Worm (Caenorhabditis elegans) whole organism, L3 larva: ENCODE data around the gene paa-1.

ENCODE experiments used
- ZK546.5 ChIP-seq: sonication (generic microtip); optimal IDR thresholded peaks from 2 replicates; lab custom pipeline; 2017; ENCODE audit warnings: missing biosample characterization, missing genetic modification characterization
- aly-2 ChIP-seq: fragments of 150-350 bp; optimal IDR thresholded peaks from 2 replicates; lab custom pipeline; 2014; ENCODE audit warnings: missing biosample characterization, missing genetic modification characterization
- ceh-28 ChIP-seq: fragments of 150-350 bp; optimal IDR thresholded peaks from 2 replicates; lab custom pipeline; 2014; ENCODE audit warnings: missing biosample characterization, missing genetic modification reagents, missing genetic modification characterization
- ceh-82 ChIP-seq: fragments of 150-350 bp; optimal IDR thresholded peaks from 2 replicates; lab custom pipeline; 2014; ENCODE audit warnings: missing biosample characterization, missing genetic modification characterization
- ceh-9 ChIP-seq: sonication (generic microtip); optimal IDR thresholded peaks from 2 replicates; lab custom pipeline; 2018; ENCODE audit warnings: missing biosample characterization, missing genetic modification characterization
- daf-12 ChIP-seq: fragments of 150-350 bp; optimal IDR thresholded peaks from 2 replicates; lab custom pipeline; 2014; ENCODE audit warnings: missing biosample characterization, missing genetic modification reagents, missing genetic modification characterization
- egl-27 ChIP-seq: sonication (generic microtip); optimal IDR thresholded peaks from 4 replicates; lab custom pipeline; 2017; ENCODE audit warnings: missing biosample characterization, missing genetic modification reagents, missing genetic modification characterization
- egl-5 ChIP-seq: fragments of 150-350 bp; optimal IDR thresholded peaks from 2 replicates; lab custom pipeline; 2017; ENCODE audit warnings: missing biosample characterization, missing genetic modification reagents, missing genetic modification characterization, inconsistent platforms
- elt-1 ChIP-seq: fragments of 150-350 bp; optimal IDR thresholded peaks from 2 replicates; lab custom pipeline; 2014; ENCODE audit warnings: missing biosample characterization, missing genetic modification characterization
- elt-2 ChIP-seq: sonication (generic microtip); optimal IDR thresholded peaks from 2 replicates; lab custom pipeline; 2016; ENCODE audit warnings: missing genetic modification reagents, mild to moderate bottlenecking, missing genetic modification characterization, missing compliant biosample characterization
- elt-3 ChIP-seq, 3 experiments: fragments of 150-350 bp in 1 of 3; sonication (generic microtip) in 2 of 3; optimal IDR thresholded peaks; 2 replicates in 2 of 3; 4 replicates in 1 of 3; lab custom pipeline; 2014 to 2017; ENCODE audit warnings: missing biosample characterization in 3 of 3, missing genetic modification characterization in 3 of 3
- eor-1 ChIP-seq, 2 experiments: fragments of 150-350 bp; optimal IDR thresholded peaks; 2 replicates each; lab custom pipeline; 2014 to 2018; ENCODE audit warnings: missing biosample characterization in 2 of 2, missing genetic modification characterization in 2 of 2
- fkh-10 ChIP-seq: sonication (generic microtip); optimal IDR thresholded peaks from 2 replicates; lab custom pipeline; 2017; ENCODE audit warnings: missing biosample characterization, missing genetic modification reagents, missing genetic modification characterization
- hmg-11 ChIP-seq: sonication (generic microtip); optimal IDR thresholded peaks from 2 replicates; lab custom pipeline; 2016; ENCODE audit warnings: missing genetic modification characterization, missing compliant biosample characterization
- jun-1 ChIP-seq: fragments of 150-350 bp; optimal IDR thresholded peaks from 2 replicates; lab custom pipeline; 2014; ENCODE audit warnings: missing biosample characterization, missing genetic modification reagents, missing genetic modification characterization
- lin-15B ChIP-seq: fragments of 150-350 bp; optimal IDR thresholded peaks from 2 replicates; lab custom pipeline; 2014; ENCODE audit warnings: missing biosample characterization, missing genetic modification characterization
- lin-39 ChIP-seq: fragments of 150-350 bp; optimal IDR thresholded peaks from 2 replicates; lab custom pipeline; 2018; ENCODE audit warnings: missing biosample characterization, missing genetic modification reagents, missing genetic modification characterization
- mdl-1 ChIP-seq: fragments of 150-350 bp; optimal IDR thresholded peaks from 2 replicates; lab custom pipeline; 2014; ENCODE audit warnings: missing biosample characterization, missing genetic modification characterization
- mml-1 ChIP-seq: fragments of 150-350 bp; sonication (generic microtip); optimal IDR thresholded peaks from 3 replicates; lab custom pipeline; 2014; ENCODE audit warnings: missing biosample characterization, missing genetic modification characterization
- nfya-1 ChIP-seq: sonication (generic microtip); optimal IDR thresholded peaks from 2 replicates; lab custom pipeline; 2017; ENCODE audit warnings: missing genetic modification characterization, mild to moderate bottlenecking, missing compliant biosample characterization, antibody characterized with exemption, moderate library complexity; ENCODE audit not compliant: insufficient read depth
- nhr-11 ChIP-seq: fragments of 150-350 bp; optimal IDR thresholded peaks from 2 replicates; lab custom pipeline; 2014; ENCODE audit warnings: missing biosample characterization, missing genetic modification characterization
- nhr-12 ChIP-seq: fragments of 150-350 bp; optimal IDR thresholded peaks from 2 replicates; lab custom pipeline; 2014; ENCODE audit warnings: missing biosample characterization, missing genetic modification characterization
- nhr-23 ChIP-seq: fragments of 150-350 bp; optimal IDR thresholded peaks from 2 replicates; lab custom pipeline; 2014; ENCODE audit warnings: missing biosample characterization, missing genetic modification reagents, missing genetic modification characterization
- nhr-237 ChIP-seq: fragments of 150-350 bp; optimal IDR thresholded peaks from 2 replicates; lab custom pipeline; 2014; ENCODE audit warnings: missing biosample characterization, missing genetic modification characterization
- nhr-25 ChIP-seq: sonication (generic microtip); optimal IDR thresholded peaks from 2 replicates; lab custom pipeline; 2017; ENCODE audit warnings: missing biosample characterization, missing genetic modification characterization
- nhr-28 ChIP-seq: fragments of 150-350 bp; optimal IDR thresholded peaks from 2 replicates; lab custom pipeline; 2014; ENCODE audit warnings: missing biosample characterization, missing genetic modification characterization
- nhr-43 ChIP-seq: sonication (generic microtip); optimal IDR thresholded peaks from 2 replicates; lab custom pipeline; 2016; ENCODE audit warnings: mild to moderate bottlenecking, missing genetic modification characterization, missing compliant biosample characterization; ENCODE audit not compliant: poor library complexity, severe bottlenecking
- nhr-67 ChIP-seq: fragments of 150-350 bp; optimal IDR thresholded peaks from 2 replicates; lab custom pipeline; 2014; ENCODE audit warnings: missing biosample characterization, missing genetic modification characterization
- nhr-76 ChIP-seq: fragments of 150-350 bp; sonication (generic microtip); optimal IDR thresholded peaks from 5 replicates; lab custom pipeline; 2014; ENCODE audit warnings: missing biosample characterization, missing genetic modification characterization
- nhr-77 ChIP-seq: fragments of 150-350 bp; optimal IDR thresholded peaks from 2 replicates; lab custom pipeline; 2014; ENCODE audit warnings: missing biosample characterization, missing genetic modification characterization
- pha-4 ChIP-seq: fragments of 150-350 bp; optimal IDR thresholded peaks from 2 replicates; lab custom pipeline; 2014; ENCODE audit warnings: missing biosample characterization, missing genetic modification reagents, missing genetic modification characterization
- pqm-1 ChIP-seq: fragments of 150-350 bp; optimal IDR thresholded peaks from 2 replicates; lab custom pipeline; 2017; ENCODE audit warnings: missing biosample characterization, missing genetic modification characterization, inconsistent platforms
- sea-2 ChIP-seq: fragments of 150-350 bp; sonication (generic microtip); optimal IDR thresholded peaks from 4 replicates; lab custom pipeline; 2014; ENCODE audit warnings: missing biosample characterization, missing genetic modification reagents, missing genetic modification characterization
- skn-1 ChIP-seq: fragments of 150-350 bp; optimal IDR thresholded peaks from 2 replicates; lab custom pipeline; 2014; ENCODE audit warnings: missing biosample characterization, missing genetic modification characterization
- tbx-2 ChIP-seq: sonication (generic microtip); optimal IDR thresholded peaks from 2 replicates; lab custom pipeline; 2016; ENCODE audit warnings: mild to moderate bottlenecking, missing genetic modification characterization, missing compliant biosample characterization
- unc-39 ChIP-seq: sonication (generic microtip); optimal IDR thresholded peaks from 4 replicates; lab custom pipeline; 2017; ENCODE audit warnings: missing biosample characterization, missing genetic modification characterization
- unc-62 ChIP-seq: fragments of 150-350 bp; sonication (generic microtip); optimal IDR thresholded peaks from 4 replicates; lab custom pipeline; 2014; ENCODE audit warnings: missing biosample characterization, missing genetic modification reagents, missing genetic modification characterization
- zag-1 ChIP-seq: fragments of 150-350 bp; optimal IDR thresholded peaks from 2 replicates; lab custom pipeline; 2014; ENCODE audit warnings: missing biosample characterization, missing genetic modification characterization
- ztf-11 ChIP-seq: fragments of 150-350 bp; optimal IDR thresholded peaks from 2 replicates; lab custom pipeline; 2014; ENCODE audit warnings: missing biosample characterization, missing genetic modification characterization
- ztf-4 ChIP-seq: fragments of 150-350 bp; optimal IDR thresholded peaks from 2 replicates; lab custom pipeline; 2014; ENCODE audit warnings: missing biosample characterization, missing genetic modification characterization

paa-1 gene

DNA sequence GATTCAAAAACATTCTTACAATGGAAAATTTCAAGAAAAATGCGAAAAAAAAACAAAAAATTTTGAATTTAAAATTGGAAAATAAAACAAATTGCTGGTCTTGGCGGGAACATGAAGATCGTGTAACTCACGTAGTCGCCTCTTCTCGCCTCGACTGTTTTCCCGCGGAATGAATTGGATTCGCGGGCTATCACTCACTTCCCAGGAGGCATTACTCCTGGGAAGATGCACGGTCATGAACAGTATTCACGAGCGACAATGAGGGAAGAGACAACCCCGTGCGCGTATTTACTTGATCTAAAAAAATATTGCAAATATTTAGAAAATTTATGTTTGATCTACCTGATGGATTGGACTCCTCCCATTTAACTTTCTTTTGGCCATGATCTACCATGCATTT lies 44.2 kb upstream of the paa-1 start:
- TF ChIP-seq skn-1 (tag; lab: Kevin White, UChicago) = no peak
- TF ChIP-seq nhr-67 (tag; lab: Kevin White, UChicago) = no peak
- no peak for TF ChIP-seq nhr-11 (tag; lab: Kevin White, UChicago)
- no peak for TF ChIP-seq tbx-2 (tag; lab: Kevin White, UChicago)
- TF ChIP-seq nhr-43 = no peak
- no peak for TF ChIP-seq nhr-12 (tag; lab: Kevin White, UChicago)
- TF ChIP-seq nhr-28 (tag; lab: Kevin White, UChicago) = no peak
- no peak for TF ChIP-seq eor-1 (tag; optimal IDR thresholded peaks at IDR 0.05; lab: Kevin White, UChicago)
- TF ChIP-seq nhr-25 (tag; lab: Kevin White, UChicago) = no peak
- no peak for TF ChIP-seq egl-5 (tag; lab: Kevin White, UChicago)
- TF ChIP-seq unc-39 (tag; lab: Kevin White, UChicago) = no peak
- no peak for TF ChIP-seq ztf-11 (tag; lab: Kevin White, UChicago)
- TF ChIP-seq nhr-23 (tag; lab: Kevin White, UChicago) = no peak
- no peak for TF ChIP-seq egl-27
- TF ChIP-seq elt-1 (tag; lab: Kevin White, UChicago) = no peak
- TF ChIP-seq aly-2 (tag; lab: Kevin White, UChicago) = no peak
- no peak for TF ChIP-seq mml-1

DNA sequence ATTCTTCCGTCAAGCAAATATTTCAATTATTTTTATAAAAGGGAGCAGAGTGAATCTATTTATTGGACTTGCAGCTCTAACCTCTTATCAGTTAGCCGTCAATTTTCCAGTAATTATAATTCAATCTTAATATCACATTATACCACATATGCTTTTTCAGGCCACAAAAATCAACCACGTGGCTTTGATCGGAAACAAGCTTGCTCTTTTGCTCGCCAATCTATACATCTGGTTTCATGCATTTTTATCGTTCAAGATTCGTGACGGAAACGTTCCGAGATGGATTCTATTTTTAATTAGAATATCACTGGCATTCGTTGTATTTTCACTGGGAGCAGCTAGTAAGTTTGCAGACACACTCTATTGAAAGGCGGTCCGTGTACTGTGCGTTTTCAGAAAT lies 43.5 kb upstream of the paa-1 start:
- TF ChIP-seq sea-2 = no peak
- TF ChIP-seq hmg-11 (tag; lab: Kevin White, UChicago) = no peak
- no peak for TF ChIP-seq aly-2 (tag; lab: Kevin White, UChicago)

DNA sequence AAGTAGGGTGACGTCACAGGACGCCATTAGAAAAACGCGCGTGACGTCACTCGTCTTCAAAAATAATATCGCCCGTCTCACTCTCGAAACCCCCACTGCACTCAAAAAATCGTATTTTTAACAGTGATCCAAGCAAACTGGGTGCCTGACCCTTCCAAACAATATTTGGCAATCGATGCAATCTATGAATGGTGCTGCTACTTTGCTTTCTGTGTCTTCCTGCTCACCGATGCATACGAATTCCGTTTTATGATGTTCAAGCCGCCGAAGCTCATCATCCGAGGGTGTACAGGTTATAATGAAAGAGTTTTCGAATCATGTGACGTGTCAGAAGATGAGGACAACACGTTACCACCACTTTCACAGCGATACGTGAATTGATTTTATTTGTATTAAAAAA lies 42.9 kb upstream of the paa-1 start, which contains the start of gene W03A5.1:
Gene W03A5.1 (plus strand): TSS at position 301 of the 400 bp plus-strand sequence.
- no peak for TF ChIP-seq zag-1 (tag; lab: Kevin White, UChicago)
- no peak for TF ChIP-seq pha-4 (tag; lab: Kevin White, UChicago)
- TF ChIP-seq unc-62 (GFP tag; lab: Kevin White, UChicago) = no peak
- TF ChIP-seq fkh-10 = no peak
- TF ChIP-seq ceh-28 (tag; lab: Kevin White, UChicago) = no peak
- no peak for TF ChIP-seq mdl-1 (tag; lab: Kevin White, UChicago)
- TF ChIP-seq nhr-12 (tag; lab: Kevin White, UChicago) = no peak
- no peak for TF ChIP-seq nhr-76 (tag; lab: Kevin White, UChicago)
- no peak for TF ChIP-seq egl-5 (tag; lab: Kevin White, UChicago)
- no peak for TF ChIP-seq ceh-82
- no peak for TF ChIP-seq hmg-11 (tag; lab: Kevin White, UChicago)
- TF ChIP-seq ztf-11 (tag; lab: Kevin White, UChicago) = no peak
- TF ChIP-seq ceh-9 = no peak
- TF ChIP-seq elt-1 (tag; lab: Kevin White, UChicago) = no peak
- no peak for TF ChIP-seq aly-2 (tag; lab: Kevin White, UChicago)
- no peak for TF ChIP-seq nhr-77 (tag; lab: Kevin White, UChicago)
- no peak for TF ChIP-seq elt-2
- TF ChIP-seq, all 47 proteins: peak for 0

DNA sequence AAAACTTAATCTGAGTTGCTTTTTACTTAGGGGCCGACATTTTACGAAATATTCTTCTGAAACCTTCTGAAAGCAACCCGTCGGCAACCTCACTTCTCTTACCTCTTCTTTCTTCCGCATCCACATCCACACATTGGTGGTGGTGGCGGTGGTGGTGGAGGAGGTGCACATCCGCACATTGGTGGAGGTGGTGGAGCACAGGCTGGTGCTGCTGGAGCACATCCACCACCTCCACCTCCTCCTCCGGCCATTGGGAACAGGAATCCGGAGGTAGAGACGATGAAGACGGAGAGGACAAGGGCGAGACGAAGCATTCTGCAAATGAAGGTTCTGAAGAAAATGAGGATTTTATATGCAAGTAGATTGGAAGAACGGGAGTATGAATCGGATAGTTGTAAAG lies 36.9 kb upstream of the paa-1 start, which contains the start of gene grl-22:
Gene grl-22 (minus strand): TSS at position 332 of the 400 bp plus-strand sequence.
- TF ChIP-seq nhr-11 (tag; lab: Kevin White, UChicago) = no peak
- TF ChIP-seq nhr-67 (tag; lab: Kevin White, UChicago) = no peak
- TF ChIP-seq ztf-4 (tag; lab: Kevin White, UChicago) = no peak
- no peak for TF ChIP-seq nhr-237 (tag; lab: Kevin White, UChicago)
- no peak for TF ChIP-seq eor-1 (tag; optimal IDR thresholded peaks at IDR 0.05; lab: Kevin White, UChicago)
- TF ChIP-seq unc-62 (GFP tag; lab: Kevin White, UChicago) = no peak
- no peak for TF ChIP-seq nhr-28 (tag; lab: Kevin White, UChicago)
- no peak for TF ChIP-seq daf-12 (tag; lab: Kevin White, UChicago)
- TF ChIP-seq lin-39 = no peak
- TF ChIP-seq pqm-1 = no peak
- no peak for TF ChIP-seq nhr-23 (tag; lab: Kevin White, UChicago)
- no peak for TF ChIP-seq ZK546.5 (tag; lab: Kevin White, UChicago)
- TF ChIP-seq ceh-28 (tag; lab: Kevin White, UChicago) = no peak
- TF ChIP-seq hmg-11 (tag; lab: Kevin White, UChicago) = no peak
- TF ChIP-seq lin-15B = no peak
- no peak for TF ChIP-seq elt-3 (tag; optimal IDR thresholded peaks at IDR 0.05; lab: Kevin White, UChicago)
- TF ChIP-seq nfya-1 (tag; lab: Kevin White, UChicago) = no peak
- TF ChIP-seq aly-2 (tag; lab: Kevin White, UChicago) = no peak
- no peak for TF ChIP-seq jun-1 (tag; lab: Kevin White, UChicago)
